Worm (Caenorhabditis elegans) whole organism, L4/young adult: ENCODE measurements around the gene far-3.

Experiments
- W03F9.2 ChIP-seq: fragments of 150-350 bp; optimal IDR thresholded peaks from 2 replicates; lab custom pipeline; 2014; ENCODE audit warnings: missing biosample characterization, missing genetic modification characterization
- him-1 ChIP-seq: sonication (generic microtip); optimal IDR thresholded peaks from 2 replicates; lab custom pipeline; 2016; ENCODE audit warnings: missing genotype, missing genetic modification reagents, missing genetic modification characterization, missing compliant biosample characterization

ce11 chrV:12949607-12950006 is 47.7 kb downstream of the far-3 start, which contains the start of gene T16G1.13:
- no peak for TF ChIP-seq W03F9.2 (tag; lab: Kevin White, UChicago)
- no peak for TF ChIP-seq him-1 (tag; lab: Kevin White, UChicago)
